Worm (Caenorhabditis elegans) whole organism, L2 larva: Measurements from ENCODE around the gene Y51H7BR.4.

ENCODE experiments used
- R02D3.7 ChIP-seq: fragments of 150-350 bp; optimal IDR thresholded peaks from 2 replicates; lab custom pipeline; 2014; ENCODE audit warnings: missing biosample characterization, missing genetic modification characterization
- aly-2 ChIP-seq: fragments of 150-350 bp; optimal IDR thresholded peaks from 2 replicates; lab custom pipeline; 2014; ENCODE audit warnings: missing biosample characterization, missing genetic modification characterization
- blmp-1 ChIP-seq: sonication (generic microtip); optimal IDR thresholded peaks from 2 replicates; lab custom pipeline; 2017; ENCODE audit warnings: missing genetic modification characterization, mild to moderate bottlenecking, missing compliant biosample characterization, antibody characterized with exemption, moderate library complexity; ENCODE audit not compliant: insufficient read depth
- egl-27 ChIP-seq: sonication (generic microtip); optimal IDR thresholded peaks from 3 replicates; lab custom pipeline; 2017; ENCODE audit warnings: missing biosample characterization, missing genetic modification reagents, missing genetic modification characterization
- elt-1 ChIP-seq: fragments of 150-350 bp; optimal IDR thresholded peaks from 2 replicates; lab custom pipeline; 2014; ENCODE audit warnings: missing biosample characterization, missing genetic modification characterization
- elt-3 ChIP-seq: sonication (generic microtip); optimal IDR thresholded peaks from 2 replicates; lab custom pipeline; 2017; ENCODE audit warnings: missing biosample characterization, missing genetic modification characterization
- lin-11 ChIP-seq: fragments of 150-350 bp; sonication (generic microtip); optimal IDR thresholded peaks from 2 replicates; lab custom pipeline; 2014; ENCODE audit warnings: missing biosample characterization, missing genetic modification characterization, inconsistent platforms, mixed read lengths
- mdl-1 ChIP-seq, 2 experiments: fragments of 150-350 bp in 1 of 2; sonication (generic microtip) in 1 of 2; optimal IDR thresholded peaks; 2 replicates each; lab custom pipeline; 2017; ENCODE audit warnings: missing biosample characterization in 2 of 2, missing genetic modification characterization in 2 of 2
- nhr-12 ChIP-seq: fragments of 150-350 bp; optimal IDR thresholded peaks from 2 replicates; lab custom pipeline; 2014; ENCODE audit warnings: missing biosample characterization, missing genetic modification characterization
- nhr-237 ChIP-seq: fragments of 150-350 bp; optimal IDR thresholded peaks from 2 replicates; lab custom pipeline; 2014; ENCODE audit warnings: missing biosample characterization, missing genetic modification characterization
- snpc-4 ChIP-seq: fragments of 150-350 bp; optimal IDR thresholded peaks from 2 replicates; lab custom pipeline; 2014; ENCODE audit warnings: missing biosample characterization, missing genetic modification characterization
- unc-62 ChIP-seq: fragments of 150-350 bp; optimal IDR thresholded peaks from 2 replicates; lab custom pipeline; 2014; ENCODE audit warnings: missing biosample characterization, missing genetic modification reagents, missing genetic modification characterization
- ztf-11 ChIP-seq: sonication (generic microtip); optimal IDR thresholded peaks from 2 replicates; lab custom pipeline; 2017; ENCODE audit warnings: missing biosample characterization, missing genetic modification characterization

- TF ChIP-seq R02D3.7 (no peak), blmp-1 (tag; lab: Kevin White, UChicago) (no peak), snpc-4 (no peak), nhr-12 (tag; lab: Kevin White, UChicago) (no peak), ztf-11 (no peak), egl-27 (no peak), lin-11 (tag; lab: Kevin White, UChicago) (no peak), elt-3 (tag; lab: Kevin White, UChicago) (no peak), unc-62 (GFP tag; lab: Kevin White, UChicago) (no peak), mdl-1 (tag; optimal IDR thresholded peaks at IDR 0.05; lab: Kevin White, UChicago) (no peak), nhr-237 (tag; lab: Kevin White, UChicago) (no peak), elt-1 (tag; lab: Kevin White, UChicago) (no peak), aly-2 (no peak)
These were observed 38.5 kb downstream of the Y51H7BR.4 start, which contains the start of gene K05F6.8 for ce11 chrII:1567646-1568045.
